Fruit fly (Drosophila melanogaster): ENCODE measurements around the gene Cp16.
A peak's percentile ranks its signal among the peaks of the same experiment; 100 is the strongest.

DNA sequence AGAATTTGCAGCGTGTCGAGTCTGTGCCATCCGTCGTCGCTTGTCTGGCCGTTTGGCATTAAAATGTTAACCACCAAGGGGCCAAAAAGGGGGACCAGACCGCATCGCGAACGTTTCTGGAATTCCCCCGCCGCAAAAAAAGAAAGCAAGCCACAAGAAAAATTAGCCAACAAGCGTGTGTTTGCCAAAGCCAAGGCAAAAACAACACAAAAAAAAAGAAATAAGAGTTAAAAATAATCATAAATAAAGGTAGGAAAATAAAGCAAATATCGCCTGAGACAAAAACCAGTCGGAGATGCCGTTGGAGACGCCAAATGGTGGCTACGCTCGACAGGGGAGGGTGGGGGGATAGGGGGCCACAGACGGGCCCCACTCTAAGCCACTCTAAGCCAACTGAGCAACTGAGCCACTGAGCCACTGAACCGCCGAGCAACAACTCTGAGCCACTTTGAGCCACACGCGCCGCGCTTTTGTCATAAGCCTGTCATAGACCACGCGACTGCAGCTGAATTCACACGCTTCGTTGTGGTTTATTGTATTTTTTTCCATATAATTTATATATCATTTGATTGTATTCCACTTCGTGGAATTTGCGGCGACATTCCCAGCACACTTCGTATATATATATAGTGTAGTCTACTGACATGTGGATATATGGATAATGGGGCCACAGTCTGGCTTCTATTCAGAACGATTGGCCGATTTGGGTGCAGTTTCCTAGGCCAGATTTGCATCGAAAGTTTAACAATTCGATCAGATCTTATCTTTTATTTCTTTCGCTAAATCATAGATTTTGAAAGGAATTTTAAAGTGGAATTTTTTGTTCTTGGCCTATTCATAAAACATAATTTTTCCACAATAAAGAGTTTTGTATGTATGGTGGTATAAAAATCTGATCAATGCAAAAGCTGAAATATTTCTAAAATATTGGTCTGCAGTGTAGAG is 37.9 kb upstream of the Cp16 start:
- TF ChIP-seq ovo (GFP tag; optimal IDR thresholded peaks at IDR 0.05) (peak; percentile 29), Crg-1 (GFP tag; optimal IDR thresholded peaks at IDR 0.05) (no peak), Hr96 (GFP tag; optimal IDR thresholded peaks at IDR 0.05) (no peak), cnc (optimal IDR thresholded peaks at IDR 0.05) (no peak)

Data from whole organism, adult.